Fruit fly (Drosophila melanogaster) whole organism, pupa: ENCODE data around the gene CG46467.
A peak's percentile ranks its signal among the peaks of the same experiment; 100 is the strongest.

ENCODE experiments used
- CG10348 ChIP-seq: fragments of 200-800 bp; sonication (Bioruptor generic); IDR thresholded peaks from 2 replicates; pipeline ENCODE4 v1.3.6; 2022; ENCODE audit warnings: missing biosample characterization, missing genetic modification characterization
- CG14655 ChIP-seq: fragments of 200-800 bp; sonication (Bioruptor generic); optimal IDR thresholded peaks from 3 replicates; lab custom pipeline; 2017; ENCODE audit warnings: mild to moderate bottlenecking, missing biosample characterization, missing genetic modification reagents, missing genetic modification characterization
- CG17806 ChIP-seq: fragments of 200-800 bp; sonication (Bioruptor generic); optimal IDR thresholded peaks from 2 replicates; lab custom pipeline; 2018; ENCODE audit warnings: missing biosample characterization, mild to moderate bottlenecking, missing genetic modification characterization, moderate library complexity
- CG34367 ChIP-seq: fragments of 200-800 bp; sonication (Bioruptor generic); optimal IDR thresholded peaks from 2 replicates; lab custom pipeline; 2018; ENCODE audit warnings: missing biosample characterization, mild to moderate bottlenecking, missing genetic modification characterization
- CG4496 ChIP-seq: fragments of 200-800 bp; sonication (Bioruptor generic); IDR thresholded peaks from 3 replicates; pipeline ENCODE4 v1.3.6; 2022; ENCODE audit warnings: missing biosample characterization, missing genetic modification characterization
- Ets98B ChIP-seq: fragments of 200-800 bp; sonication (Bioruptor generic); IDR thresholded peaks from 2 replicates; pipeline ENCODE4 v1.3.6; 2022; ENCODE audit warnings: missing biosample characterization, missing genetic modification characterization
- rn ChIP-seq: fragments of 200-800 bp; sonication (Bioruptor generic); IDR thresholded peaks from 2 replicates; pipeline ENCODE4 v1.3.6; 2022; ENCODE audit warnings: missing biosample characterization, missing genetic modification characterization

- TF ChIP-seq CG14655 (no peak), CG17806 (tag; lab: Kevin White, UChicago) (no peak), CG10348 (GFP tag; lab: Robert Waterston, UW) (no peak), Ets98B (GFP tag; lab: Robert Waterston, UW) (peak; percentile 11), rn (GFP tag; lab: Robert Waterston, UW) (no peak), CG4496 (GFP tag; lab: Robert Waterston, UW) (0 out of 3 replicates have a peak, but pooled peaks have one; percentile 38), CG34367 (no peak)
These were observed 57.2 kb downstream of the CG46467 start for dm6 chr3R:9931662-9932061.
